Fruit fly (Drosophila melanogaster): ENCODE data around the gene CG34382.

Gene CG34382

DNA sequence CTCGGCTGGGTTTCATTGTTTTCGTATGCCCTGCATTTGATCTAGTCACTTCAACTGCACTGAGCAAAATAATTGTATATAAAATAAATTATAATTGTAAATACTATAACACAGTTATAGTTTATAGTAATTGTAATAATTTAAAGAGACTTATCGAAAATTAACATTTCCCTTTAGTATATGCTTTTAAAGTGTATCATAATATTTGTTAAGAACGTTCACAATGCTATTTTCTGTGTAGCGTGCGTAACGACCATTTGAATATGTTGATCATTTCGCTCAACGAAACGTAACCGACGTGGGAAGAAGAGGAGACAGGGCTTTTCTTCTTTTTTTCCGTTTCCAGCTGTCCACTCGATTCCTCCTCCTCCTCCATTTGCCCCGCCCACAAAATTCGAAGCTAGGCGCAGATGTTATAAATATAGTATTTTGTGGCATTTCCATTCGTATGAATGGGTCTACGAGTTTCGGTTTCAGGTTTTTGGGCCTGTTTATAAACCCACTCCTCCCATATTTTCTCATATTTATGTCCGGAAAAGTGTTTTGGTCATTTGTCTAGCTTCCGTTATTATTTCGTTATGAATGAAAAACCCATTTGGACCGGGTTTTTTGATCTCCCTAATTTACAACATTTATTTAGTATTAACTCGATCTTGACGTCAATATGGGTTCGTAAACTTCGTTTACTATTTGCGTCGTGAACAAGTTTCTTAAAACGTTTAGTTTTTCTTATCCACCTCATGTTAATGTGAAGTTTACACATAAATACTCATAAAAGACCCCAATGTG, 22.2 kb upstream of the CG34382 start (continued):
- TF ChIP-seq Scr (GFP tag; IDR thresholded peaks at IDR 0.05; ENCODE audit: partially characterized antibody) (no peak), CG31441 (GFP tag; IDR thresholded peaks at IDR 0.05) (peak; percentile 84), fd3F (GFP tag; optimal IDR thresholded peaks at IDR 0.05) (peak; percentile 46), Ada2b (GFP tag; IDR thresholded peaks at IDR 0.05) (peak; percentile 69), GATAe (GFP tag; conservative IDR thresholded peaks at IDR 0.05) (no peak), Sox102F (GFP tag; optimal IDR thresholded peaks at IDR 0.05) (peak; percentile 90), gro (GFP tag; optimal IDR thresholded peaks at IDR 0.05) (no peak), Tbp (GFP tag; optimal IDR thresholded peaks at IDR 0.05) (no peak), CG18262 (tag; optimal IDR thresholded peaks at IDR 0.05) (peak; percentile 92), dan (GFP tag; IDR thresholded peaks at IDR 0.05) (no peak), CG10321 (GFP tag; IDR thresholded peaks at IDR 0.05) (peak; percentile 45; the same call in 1 of the 2 replicates), Camta (GFP tag; optimal IDR thresholded peaks at IDR 0.05) (no peak), CG12104 (GFP tag; optimal IDR thresholded peaks at IDR 0.05) (peak; percentile 16), ro (GFP tag; IDR thresholded peaks at IDR 0.05) (peak; percentile 66), Xrp1 (GFP tag; IDR thresholded peaks at IDR 0.05) (peak; percentile 94), CG1603 (tag; optimal IDR thresholded peaks at IDR 0.05) (peak; percentile 42), CG3995 (GFP tag; optimal IDR thresholded peaks at IDR 0.05) (no peak), Doc2 (GFP tag; IDR thresholded peaks at IDR 0.05) (no peak), caup (GFP tag; optimal IDR thresholded peaks at IDR 0.05; ENCODE audit: severe bottlenecking) (peak; percentile 74), Pdp1 (GFP tag; optimal IDR thresholded peaks at IDR 0.05) (peak; percentile 46 to 58), CG12744 (GFP tag; optimal IDR thresholded peaks at IDR 0.05) (no peak), ato (GFP tag; IDR thresholded peaks at IDR 0.05; ENCODE audit: partially characterized antibody) (no peak), lbe (GFP tag; optimal IDR thresholded peaks at IDR 0.05) (no peak), Hr3 (GFP tag; optimal IDR thresholded peaks at IDR 0.05) (peak; percentile 71), bbx (GFP tag; IDR thresholded peaks at IDR 0.05; ENCODE audit: partially characterized antibody) (no peak), CG4707 (GFP tag; optimal IDR thresholded peaks at IDR 0.05) (peak; percentile 74), CG14441 (GFP tag; IDR thresholded peaks at IDR 0.05) (peak; percentile 66), sug (tag; optimal IDR thresholded peaks at IDR 0.05) (no peak), Atf6 (GFP tag; IDR thresholded peaks at IDR 0.05) (peak; percentile 73), CG6854 (GFP tag; optimal IDR thresholded peaks at IDR 0.05) (peak; percentile 55), CG8944 (GFP tag; optimal IDR thresholded peaks at IDR 0.05) (no peak), D19B (GFP tag; optimal IDR thresholded peaks at IDR 0.05) (no peak), Bdp1 (GFP tag; optimal IDR thresholded peaks at IDR 0.05) (no peak), CG15269 (tag; optimal IDR thresholded peaks at IDR 0.05) (peak; percentile 80), CG12659 (GFP tag; optimal IDR thresholded peaks at IDR 0.05) (peak; percentile 42), PHDP (tag; optimal IDR thresholded peaks at IDR 0.05) (peak; percentile 87), CG6654 (GFP tag; optimal IDR thresholded peaks at IDR 0.05) (peak; percentile 34), MBD-R2 (GFP tag; IDR thresholded peaks at IDR 0.05) (0 out of 2 replicates have a peak, but pooled peaks have one; percentile 9), ci (GFP tag; IDR thresholded peaks at IDR 0.05) (peak; percentile 82; the same call in 1 of the 3 replicates), vnd (GFP tag; IDR thresholded peaks at IDR 0.05; ENCODE audit: partially characterized antibody) (no peak), CG12299 (tag; optimal IDR thresholded peaks at IDR 0.05) (peak; percentile 77), gem (tag; optimal IDR thresholded peaks at IDR 0.05) (peak; percentile 94), stc (GFP tag; IDR thresholded peaks at IDR 0.05) (peak; percentile 92), CG4730 (GFP tag; IDR thresholded peaks at IDR 0.05) (peak; percentile 79), Deaf1 (tag; optimal IDR thresholded peaks at IDR 0.05) (peak; percentile 68), CG7928 (GFP tag; optimal IDR thresholded peaks at IDR 0.05) (no peak), chif (GFP tag; optimal IDR thresholded peaks at IDR 0.05) (peak; percentile 24 to 54), NC2α (GFP tag; optimal IDR thresholded peaks at IDR 0.05) (no peak), CG12942 (GFP tag; optimal IDR thresholded peaks at IDR 0.05) (peak; percentile 23)
